Fruit fly (Drosophila melanogaster) whole organism, prepupa: Measurements from ENCODE around the gene galla-2.

Experiments
- Blimp-1 ChIP-seq: fragments of 200-800 bp; sonication (Bioruptor generic); optimal IDR thresholded peaks from 3 replicates; lab custom pipeline; 2017; ENCODE audit warnings: missing biosample characterization, missing genetic modification characterization, mild to moderate bottlenecking, moderate library complexity, missing genetic modification reagents
- CG10669 ChIP-seq: fragments of 200-800 bp; sonication (Bioruptor generic); optimal IDR thresholded peaks from 3 replicates; lab custom pipeline; 2018; ENCODE audit warnings: missing biosample characterization, mild to moderate bottlenecking, missing genetic modification characterization, moderate library complexity
- CG11294 ChIP-seq: fragments of 200-800 bp; sonication (Bioruptor generic); IDR thresholded peaks from 2 replicates; pipeline ENCODE4 v1.3.6; 2022; ENCODE audit warnings: missing biosample characterization, missing genetic modification characterization
- CG11762 ChIP-seq: fragments of 200-800 bp; sonication (Bioruptor generic); optimal IDR thresholded peaks from 3 replicates; lab custom pipeline; 2016; ENCODE audit warnings: missing biosample characterization, missing genetic modification characterization; ENCODE audit not compliant: insufficient read depth
- CG11902 ChIP-seq: fragments of 200-800 bp; sonication (Bioruptor generic); optimal IDR thresholded peaks from 3 replicates; lab custom pipeline; 2016; ENCODE audit warnings: missing biosample characterization, missing genetic modification characterization
- CG15336 ChIP-seq: fragments of 200-800 bp; sonication (Bioruptor generic); IDR thresholded peaks from 2 replicates; pipeline ENCODE4 v1.3.6; 2022; ENCODE audit warnings: missing biosample characterization, missing genetic modification characterization
- CG16779 ChIP-seq: fragments of 200-800 bp; sonication (Bioruptor generic); optimal IDR thresholded peaks from 3 replicates; lab custom pipeline; 2017; ENCODE audit warnings: missing biosample characterization, mild to moderate bottlenecking, missing genetic modification characterization
- CG3032 ChIP-seq: fragments of 200-800 bp; optimal IDR thresholded peaks from 2 replicates; lab custom pipeline; 2019; ENCODE audit warnings: missing biosample characterization, mild to moderate bottlenecking, missing genetic modification characterization, moderate library complexity
- CG31627 ChIP-seq: fragments of 200-800 bp; sonication (Bioruptor generic); optimal IDR thresholded peaks from 3 replicates; lab custom pipeline; 2016; ENCODE audit warnings: missing biosample characterization, missing genetic modification characterization
- CG34406 ChIP-seq: fragments of 200-800 bp; sonication (Bioruptor generic); optimal IDR thresholded peaks from 3 replicates; lab custom pipeline; 2016; ENCODE audit warnings: missing biosample characterization, missing genetic modification characterization
- CG4318 ChIP-seq: fragments of 200-800 bp; sonication (Bioruptor generic); optimal IDR thresholded peaks from 3 replicates; lab custom pipeline; 2017; ENCODE audit warnings: missing biosample characterization, mild to moderate bottlenecking, missing genetic modification characterization
- CG6163 ChIP-seq: fragments of 200-800 bp; sonication (Bioruptor generic); IDR thresholded peaks from 3 replicates; pipeline ENCODE4 v1.3.6; 2022; ENCODE audit warnings: missing biosample characterization, missing genetic modification characterization
- CG6276 ChIP-seq: fragments of 200-800 bp; sonication (Bioruptor generic); optimal IDR thresholded peaks from 2 replicates; lab custom pipeline; 2017; ENCODE audit warnings: missing biosample characterization, mild to moderate bottlenecking, missing genetic modification characterization
- CG6792 ChIP-seq: fragments of 200-800 bp; sonication (Bioruptor generic); optimal IDR thresholded peaks from 3 replicates; lab custom pipeline; 2016; ENCODE audit warnings: missing biosample characterization, missing genetic modification characterization
- CG6808 ChIP-seq: fragments of 200-800 bp; sonication (Bioruptor generic); optimal IDR thresholded peaks from 3 replicates; lab custom pipeline; 2017; ENCODE audit warnings: missing biosample characterization, missing genetic modification characterization, mild to moderate bottlenecking, moderate library complexity, missing genetic modification reagents
- CG6854 ChIP-seq: fragments of 200-800 bp; sonication (Bioruptor generic); optimal IDR thresholded peaks from 2 replicates; lab custom pipeline; 2017; ENCODE audit warnings: missing biosample characterization, mild to moderate bottlenecking, missing genetic modification characterization
- CG7368 ChIP-seq: fragments of 200-800 bp; sonication (Bioruptor generic); optimal IDR thresholded peaks from 3 replicates; lab custom pipeline; 2016; ENCODE audit warnings: missing biosample characterization, missing genetic modification characterization
- CG8119 ChIP-seq: fragments of 200-800 bp; sonication (Bioruptor generic); IDR thresholded peaks from 3 replicates; pipeline ENCODE4 v1.3.6; 2022; ENCODE audit warnings: missing biosample characterization, missing genetic modification characterization
- CG8319 ChIP-seq: fragments of 200-800 bp; sonication (Bioruptor generic); optimal IDR thresholded peaks from 3 replicates; lab custom pipeline; 2016; ENCODE audit warnings: missing biosample characterization, missing genetic modification characterization
- CG9139 ChIP-seq: fragments of 200-800 bp; sonication (Bioruptor generic); optimal IDR thresholded peaks from 3 replicates; lab custom pipeline; 2017; ENCODE audit warnings: missing biosample characterization, mild to moderate bottlenecking, missing genetic modification characterization
- Eip75B ChIP-seq: fragments of 200-800 bp; sonication (Bioruptor generic); optimal IDR thresholded peaks from 3 replicates; lab custom pipeline; 2016; ENCODE audit warnings: missing biosample characterization, missing genetic modification characterization
- Eip78C ChIP-seq: fragments of 200-800 bp; sonication (Bioruptor generic); peaks from one replicate; lab custom pipeline; 2016; ENCODE audit warnings: missing biosample characterization, missing genetic modification characterization
- Ets21C ChIP-seq: fragments of 200-800 bp; sonication (Bioruptor generic); optimal IDR thresholded peaks from 3 replicates; lab custom pipeline; 2016; ENCODE audit warnings: missing biosample characterization, missing genetic modification characterization
- Ets96B ChIP-seq: fragments of 200-800 bp; optimal IDR thresholded peaks from 2 replicates; lab custom pipeline; 2019; ENCODE audit warnings: missing biosample characterization, mild to moderate bottlenecking, missing genetic modification characterization, moderate library complexity
- Gug ChIP-seq: fragments of 200-800 bp; sonication (Bioruptor generic); IDR thresholded peaks from 2 replicates; pipeline ENCODE4 v1.3.6; 2022; ENCODE audit warnings: missing biosample characterization, missing genetic modification characterization
- Hr38 ChIP-seq: sonication (Bioruptor generic); optimal IDR thresholded peaks from 2 replicates; lab custom pipeline; 2016; ENCODE audit warnings: missing biosample characterization, missing genetic modification characterization
- Hr39 ChIP-seq: fragments of 200-800 bp; sonication (Bioruptor generic); optimal IDR thresholded peaks from 2 replicates; lab custom pipeline; 2016; ENCODE audit warnings: missing biosample characterization, missing genetic modification characterization
- Hr4 ChIP-seq: fragments of 200-800 bp; sonication (Bioruptor generic); optimal IDR thresholded peaks from 3 replicates; lab custom pipeline; 2016; ENCODE audit warnings: missing biosample characterization, missing genetic modification characterization
- Lpt ChIP-seq: fragments of 200-800 bp; sonication (Bioruptor generic); optimal IDR thresholded peaks from 3 replicates; lab custom pipeline; 2016; ENCODE audit warnings: missing biosample characterization, missing genetic modification characterization
- Met ChIP-seq: fragments of 200-800 bp; sonication (Bioruptor generic); optimal IDR thresholded peaks from 3 replicates; lab custom pipeline; 2016; ENCODE audit warnings: missing biosample characterization, missing genetic modification characterization
- Smox ChIP-seq: fragments of 200-800 bp; sonication (Bioruptor generic); optimal IDR thresholded peaks from 3 replicates; lab custom pipeline; 2016; ENCODE audit warnings: missing biosample characterization, missing genetic modification characterization
- Sox102F ChIP-seq: fragments of 200-800 bp; sonication (Bioruptor generic); optimal IDR thresholded peaks from 2 replicates; lab custom pipeline; 2016; ENCODE audit warnings: missing biosample characterization, mild to moderate bottlenecking, missing genetic modification characterization
- achi ChIP-seq: fragments of 200-800 bp; sonication (Bioruptor generic); optimal IDR thresholded peaks from 3 replicates; lab custom pipeline; 2016; ENCODE audit warnings: missing biosample characterization, missing genetic modification characterization
- acj6 ChIP-seq: fragments of 200-800 bp; sonication (Bioruptor generic); optimal IDR thresholded peaks from 3 replicates; lab custom pipeline; 2016; ENCODE audit warnings: missing biosample characterization, missing genetic modification characterization
- dac ChIP-seq: fragments of 200-800 bp; sonication (Bioruptor generic); optimal IDR thresholded peaks from 2 replicates; lab custom pipeline; 2017; ENCODE audit warnings: missing biosample characterization, mild to moderate bottlenecking, missing genetic modification characterization
- dsx ChIP-seq: fragments of 200-800 bp; optimal IDR thresholded peaks from 3 replicates; lab custom pipeline; 2019; ENCODE audit warnings: missing biosample characterization, mild to moderate bottlenecking, missing genetic modification characterization, moderate library complexity; ENCODE audit not compliant: poor library complexity, severe bottlenecking
- eg ChIP-seq: fragments of 200-800 bp; sonication (Bioruptor generic); IDR thresholded peaks from 3 replicates; pipeline ENCODE4 v1.3.6; 2022; ENCODE audit warnings: missing biosample characterization, missing genetic modification characterization
- esn ChIP-seq: fragments of 200-800 bp; sonication (Bioruptor generic); optimal IDR thresholded peaks from 2 replicates; lab custom pipeline; 2016; ENCODE audit warnings: missing biosample characterization, mild to moderate bottlenecking, missing genetic modification characterization, moderate library complexity
- fd59A ChIP-seq: fragments of 200-800 bp; sonication (Bioruptor generic); optimal IDR thresholded peaks from 2 replicates; lab custom pipeline; 2017; ENCODE audit warnings: missing biosample characterization, mild to moderate bottlenecking, missing genetic modification characterization, missing genetic modification reagents
- fd85E ChIP-seq: fragments of 200-800 bp; sonication (Bioruptor generic); optimal IDR thresholded peaks from 3 replicates; lab custom pipeline; 2016; ENCODE audit warnings: missing biosample characterization, missing genetic modification characterization
- lz ChIP-seq: fragments of 200-800 bp; sonication (Bioruptor generic); optimal IDR thresholded peaks from 3 replicates; lab custom pipeline; 2016; ENCODE audit warnings: missing biosample characterization, missing genetic modification characterization
- net ChIP-seq: fragments of 200-800 bp; sonication (Bioruptor generic); optimal IDR thresholded peaks from 3 replicates; lab custom pipeline; 2016; ENCODE audit warnings: missing biosample characterization, missing genetic modification characterization
- pdm3 ChIP-seq: fragments of 200-800 bp; sonication (Bioruptor generic); optimal IDR thresholded peaks from 3 replicates; lab custom pipeline; 2016; ENCODE audit warnings: missing biosample characterization, missing genetic modification characterization
- salr ChIP-seq, 2 experiments: fragments of 200-800 bp; sonication (Bioruptor generic); optimal IDR thresholded peaks; 3 replicates each; lab custom pipeline; 2016 to 2018; ENCODE audit warnings: missing biosample characterization in 2 of 2, missing genetic modification characterization in 2 of 2, mild to moderate bottlenecking in 1 of 2
- ss ChIP-seq, 2 experiments: fragments of 200-800 bp; sonication (Bioruptor generic); optimal IDR thresholded peaks; 2 replicates in 1 of 2; 3 replicates in 1 of 2; lab custom pipeline; 2017 to 2018; ENCODE audit warnings: mild to moderate bottlenecking in 2 of 2, missing biosample characterization in 2 of 2, missing genetic modification characterization in 2 of 2, moderate library complexity in 1 of 2
- svp ChIP-seq: fragments of 200-800 bp; sonication (Bioruptor generic); peaks from one replicate; lab custom pipeline; 2016; ENCODE audit warnings: missing biosample characterization, missing genetic modification characterization
- topi ChIP-seq: fragments of 200-800 bp; sonication (Bioruptor generic); optimal IDR thresholded peaks from 3 replicates; lab custom pipeline; 2016; ENCODE audit warnings: missing biosample characterization, missing genetic modification characterization

The galla-2 gene

DNA sequence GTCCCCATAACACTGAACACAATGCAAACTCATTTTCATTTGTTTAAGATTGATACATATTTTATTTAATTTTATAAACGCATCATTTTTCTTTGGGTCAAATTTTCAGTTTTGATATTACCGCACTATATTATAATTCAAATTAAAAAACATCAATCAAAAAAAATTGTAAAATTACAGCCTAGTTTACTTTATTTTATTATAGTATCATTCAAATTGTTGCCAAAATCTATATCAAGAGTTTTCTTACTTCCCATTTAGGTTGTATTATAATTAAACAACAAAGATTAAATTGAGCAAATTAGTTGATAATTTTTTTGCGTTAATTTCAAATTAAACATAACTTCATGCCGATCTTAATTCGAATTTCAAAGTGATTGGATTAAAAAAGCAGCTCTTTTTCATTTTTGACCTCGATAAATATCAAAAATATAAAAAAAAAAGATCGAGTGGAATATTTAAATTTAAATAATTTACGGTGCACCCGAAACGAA, 30.8 kb upstream of the galla-2 start (continued):
- TF ChIP-seq Gug (peak; percentile 18; the same call in 1 of the 2 replicates), Eip75B (GFP tag; lab: Kevin White, UChicago) (peak; percentile 56), Hr39 (peak; percentile 66), Sox102F (GFP tag; lab: Kevin White, UChicago) (no peak), CG6808 (peak; percentile 27), Ets21C (GFP tag; lab: Kevin White, UChicago) (peak; percentile 42), eg (GFP tag; lab: Robert Waterston, UW) (no peak), dsx (GFP tag; lab: Kevin White, UChicago) (peak; percentile 24), net (peak; percentile 68), CG6854 (GFP tag; lab: Kevin White, UChicago) (no peak), CG15336 (GFP tag; lab: Robert Waterston, UW) (no peak; the same call in 1 of the 2 replicates), svp (peak; percentile 88), achi (GFP tag; lab: Kevin White, UChicago) (peak; percentile 68), CG31627 (peak; percentile 70)
- TF ChIP-seq, all 60 proteins: peak for 44

DNA sequence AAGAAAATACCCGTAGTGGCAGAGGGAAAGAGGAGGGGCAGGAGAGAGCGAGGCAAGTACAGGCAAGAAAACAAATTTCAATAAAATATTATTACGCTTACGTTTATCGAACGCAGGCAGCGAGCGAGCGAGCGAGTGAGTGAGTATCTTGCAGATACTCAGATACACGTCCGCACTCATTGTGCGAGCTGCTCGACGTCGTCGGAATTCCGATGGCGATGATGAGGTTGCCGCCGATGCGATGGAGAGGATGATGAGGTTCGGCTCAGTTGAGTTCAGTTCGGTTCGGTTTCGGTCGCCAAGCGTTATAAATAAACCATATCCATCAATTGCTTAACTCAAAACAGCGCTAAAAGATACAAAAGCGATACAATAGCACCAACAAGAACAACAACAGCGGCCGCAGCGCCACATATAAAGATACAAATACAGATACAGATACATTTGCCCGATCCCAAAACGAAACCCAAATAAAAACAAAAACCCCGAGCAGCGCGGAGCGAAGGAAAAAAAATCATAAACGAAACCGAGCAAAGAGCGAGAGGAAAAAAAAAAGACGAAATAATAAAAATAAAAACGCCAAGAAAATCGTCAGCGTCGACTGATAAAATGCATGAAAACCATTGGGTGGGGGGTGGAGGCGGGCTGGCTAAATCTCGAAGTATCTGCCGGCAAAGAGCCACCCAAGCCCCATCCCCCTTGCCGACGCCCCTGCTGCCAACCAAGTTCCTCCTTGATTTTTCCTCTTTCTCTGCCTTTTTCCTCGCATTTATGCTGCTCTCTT, 30.2 kb upstream of the galla-2 start:
- TF ChIP-seq CG6792 (GFP tag; lab: Kevin White, UChicago) (peak; percentile 78), dac (peak; percentile 86), lz (GFP tag; lab: Kevin White, UChicago) (peak; percentile 64), Blimp-1 (GFP tag; lab: Kevin White, UChicago) (peak; percentile 76), achi (GFP tag; lab: Kevin White, UChicago) (peak; percentile 81), CG9139 (peak; percentile 99), Ets21C (GFP tag; lab: Kevin White, UChicago) (peak; percentile 31), salr (GFP tag; optimal IDR thresholded peaks at IDR 0.05; lab: Kevin White, UChicago) (peak; percentile 69 to 94), acj6 (GFP tag; lab: Kevin White, UChicago) (peak; percentile 43), CG6276 (peak; percentile 98), CG11902 (GFP tag; lab: Kevin White, UChicago) (peak; percentile 12), pdm3 (GFP tag; lab: Kevin White, UChicago) (peak; percentile 84), Eip78C (GFP tag; lab: Kevin White, UChicago) (peak; percentile 93), CG4318 (GFP tag; lab: Kevin White, UChicago) (peak; percentile 43), CG6854 (GFP tag; lab: Kevin White, UChicago) (peak; percentile 97), svp (peak; percentile 91), Sox102F (GFP tag; lab: Kevin White, UChicago) (peak; percentile 85), net (peak; percentile 92), Hr4 (GFP tag; lab: Kevin White, UChicago) (peak; percentile 67), CG10669 (GFP tag; lab: Kevin White, UChicago) (peak; percentile 88), Gug (peak; percentile 84), Hr38 (no peak), ss (GFP tag; optimal IDR thresholded peaks at IDR 0.05; lab: Kevin White, UChicago) (peak; percentile 99), topi (peak; percentile 79), CG16779 (tag; lab: Kevin White, UChicago) (peak; percentile 98), Smox (GFP tag; lab: Kevin White, UChicago) (peak; percentile 65), Lpt (GFP tag; lab: Kevin White, UChicago) (peak; percentile 97), CG8119 (peak; percentile 97), fd59A (GFP tag; lab: Kevin White, UChicago) (peak; percentile 82), Ets96B (peak; percentile 83), CG7368 (GFP tag; lab: Kevin White, UChicago) (peak; percentile 66), CG6163 (peak; percentile 97), fd85E (GFP tag; lab: Kevin White, UChicago) (peak; percentile 72), Hr39 (peak; percentile 60), Met (GFP tag; lab: Kevin White, UChicago) (peak; percentile 78), CG11762 (GFP tag; lab: Kevin White, UChicago) (peak; percentile 74), CG34406 (GFP tag; lab: Kevin White, UChicago) (peak; percentile 85), CG8319 (GFP tag; lab: Kevin White, UChicago) (peak; percentile 71), CG11294 (GFP tag; lab: Robert Waterston, UW) (peak; percentile 65), CG3032 (peak; percentile 74), CG15336 (GFP tag; lab: Robert Waterston, UW) (peak; percentile 91), esn (GFP tag; lab: Kevin White, UChicago) (peak; percentile 75)
